Worm (Caenorhabditis elegans) whole organism, midembryonic: ENCODE measurements around the gene M01H9.5.
A peak's percentile ranks its signal among the peaks of the same experiment; 100 is the strongest.

Experiments
- T22C8.4 ChIP-seq: fragments of 200-800 bp; sonication (Bioruptor generic); IDR thresholded peaks from 2 replicates; pipeline ENCODE4 v1.3.6; 2022; ENCODE audit warnings: missing genetic modification characterization, missing compliant biosample characterization
- cog-1 ChIP-seq: sonication (generic microtip); optimal IDR thresholded peaks from 2 replicates; lab custom pipeline; 2016; ENCODE audit warnings: missing genetic modification characterization, missing compliant biosample characterization
- flt-1 ChIP-seq: fragments of 200-800 bp; sonication (Bioruptor generic); IDR thresholded peaks from 2 replicates; pipeline ENCODE4 v1.3.6; 2022; ENCODE audit warnings: missing genetic modification characterization, missing compliant biosample characterization
- klf-2 ChIP-seq: fragments of 200-800 bp; sonication (Bioruptor generic); conservative IDR thresholded peaks from 2 replicates; pipeline ENCODE4 v1.3.6; 2022; ENCODE audit warnings: missing genetic modification reagents, missing genetic modification characterization, missing compliant biosample characterization
- med-1 ChIP-seq: sonication (generic microtip); optimal IDR thresholded peaks from 2 replicates; lab custom pipeline; 2017; ENCODE audit warnings: missing genetic modification characterization, mild to moderate bottlenecking, missing compliant biosample characterization, antibody characterized with exemption, missing genetic modification reagents; ENCODE audit not compliant: insufficient read depth
- ref-1 ChIP-seq: fragments of 200-800 bp; sonication (Bioruptor generic); conservative IDR thresholded peaks from 2 replicates; pipeline ENCODE4 v1.3.6; 2022; ENCODE audit warnings: missing genetic modification reagents, missing genetic modification characterization, missing compliant biosample characterization
- tab-1 ChIP-seq: fragments of 200-800 bp; sonication (Bioruptor generic); IDR thresholded peaks from 2 replicates; pipeline ENCODE4 v1.3.6; 2022; ENCODE audit warnings: missing genetic modification characterization, missing compliant biosample characterization
- ztf-23 ChIP-seq: fragments of 200-800 bp; sonication (Bioruptor generic); IDR thresholded peaks from 2 replicates; pipeline ENCODE4 v1.3.6; 2022; ENCODE audit warnings: missing genetic modification reagents, missing genetic modification characterization, missing compliant biosample characterization
- ztf-29 ChIP-seq: fragments of 200-800 bp; sonication (Bioruptor generic); IDR thresholded peaks from 2 replicates; pipeline ENCODE4 v1.3.6; 2022; ENCODE audit warnings: missing genetic modification reagents, missing genetic modification characterization, missing compliant biosample characterization

M01H9.5 gene

ce11 chrIV:4459342-4459741 lies 5.9 kb upstream of the M01H9.5 start:
- TF ChIP-seq klf-2 (GFP tag; lab: Robert Waterston, UW) (no peak), med-1 (GFP tag; lab: Kevin White, UChicago) (no peak), ref-1 (GFP tag; lab: Robert Waterston, UW) (no peak), T22C8.4 (no peak), ztf-29 (GFP tag; lab: Robert Waterston, UW) (no peak), cog-1 (tag; lab: Kevin White, UChicago) (no peak), flt-1 (GFP tag; lab: Robert Waterston, UW) (no peak), tab-1 (GFP tag; lab: Robert Waterston, UW) (no peak), ztf-23 (GFP tag; lab: Robert Waterston, UW) (no peak)

DNA sequence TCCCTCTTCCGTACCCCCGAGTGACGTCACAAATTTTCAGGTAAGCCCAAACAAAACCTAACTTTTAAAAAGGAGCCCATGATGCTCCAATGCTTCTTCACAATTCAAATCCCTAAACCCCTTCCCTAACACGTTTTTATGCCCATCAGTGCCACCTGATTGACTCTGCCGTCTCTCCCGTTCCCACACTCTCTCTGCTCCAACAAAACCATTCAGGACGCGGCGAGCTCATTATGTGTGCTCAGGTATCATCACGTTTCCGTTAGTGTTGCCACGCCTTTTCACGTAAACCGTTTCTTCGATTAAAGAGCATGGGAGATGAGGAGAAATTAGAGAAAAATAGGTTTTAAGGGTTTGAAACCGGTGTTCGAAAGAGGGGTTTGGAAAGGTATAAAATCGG lies 2.2 kb upstream of the M01H9.5 start, which contains the start of gene M01H9.2:
Gene M01H9.2, minus strand, starts transcription at position 101 of the 400 bp plus-strand sequence.
- TF ChIP-seq ref-1 (GFP tag; lab: Robert Waterston, UW) (no peak), med-1 (GFP tag; lab: Kevin White, UChicago) (no peak)

DNA sequence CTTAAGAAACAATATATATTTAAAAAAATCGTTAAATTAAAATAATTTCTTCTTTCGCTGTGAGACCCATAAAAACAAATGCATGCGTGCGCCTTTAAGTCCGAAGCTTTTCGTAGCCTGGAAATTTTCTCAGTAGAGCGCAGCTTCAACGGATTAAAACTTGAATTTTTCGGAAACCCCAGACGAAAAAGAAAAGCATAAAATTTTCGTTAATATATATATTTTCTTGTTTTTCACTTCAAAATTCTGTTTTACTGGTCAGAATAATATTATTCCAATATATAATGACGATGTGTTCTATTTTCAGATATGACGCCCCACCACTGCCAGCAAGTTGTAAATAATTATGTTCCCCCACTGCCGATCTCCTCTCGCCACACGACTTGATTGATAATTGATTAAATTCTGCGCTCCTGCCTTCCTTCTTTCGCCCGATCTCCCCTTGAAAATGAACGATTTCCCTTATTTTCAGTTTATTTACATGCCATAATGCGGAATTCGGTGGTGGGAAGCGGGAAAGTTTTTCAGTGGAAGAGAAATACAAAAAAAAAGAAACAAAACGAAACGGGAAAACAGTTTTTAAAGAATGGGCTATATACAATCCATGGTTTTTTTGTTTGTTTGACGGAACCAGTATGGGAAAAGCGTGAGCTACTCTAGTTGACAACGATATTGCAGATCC lies 2.9 kb downstream of the M01H9.5 start:
- TF ChIP-seq T22C8.4 (no peak), ref-1 (GFP tag; lab: Robert Waterston, UW) (no peak), med-1 (GFP tag; lab: Kevin White, UChicago) (no peak), cog-1 (tag; lab: Kevin White, UChicago) (no peak), klf-2 (GFP tag; lab: Robert Waterston, UW) (no peak), ztf-29 (GFP tag; lab: Robert Waterston, UW) (0 out of 2 replicates have a peak, but pooled peaks have one; percentile 17), ztf-23 (GFP tag; lab: Robert Waterston, UW) (no peak)

DNA sequence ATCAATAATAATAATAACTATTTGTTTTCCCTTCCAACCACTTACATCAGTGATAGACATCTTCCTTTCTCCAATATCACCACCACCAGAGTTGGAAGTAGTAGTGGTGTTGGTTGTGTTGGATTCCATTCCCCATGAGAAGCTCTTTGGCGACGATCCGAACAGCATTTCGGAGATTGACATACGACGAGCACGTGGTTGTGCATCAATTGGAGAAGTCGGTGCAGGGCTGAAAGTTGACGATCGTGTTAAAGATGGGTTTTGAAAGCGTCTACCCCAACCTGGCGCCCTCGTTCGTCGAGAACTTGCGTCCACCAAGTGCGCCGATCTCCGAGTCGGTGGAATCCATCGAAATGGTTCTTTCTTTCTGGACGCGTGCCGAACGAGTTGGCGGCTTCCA lies 3.8 kb downstream of the M01H9.5 start:
- TF ChIP-seq ztf-23 (GFP tag; lab: Robert Waterston, UW) (no peak), cog-1 (tag; lab: Kevin White, UChicago) (no peak)

DNA sequence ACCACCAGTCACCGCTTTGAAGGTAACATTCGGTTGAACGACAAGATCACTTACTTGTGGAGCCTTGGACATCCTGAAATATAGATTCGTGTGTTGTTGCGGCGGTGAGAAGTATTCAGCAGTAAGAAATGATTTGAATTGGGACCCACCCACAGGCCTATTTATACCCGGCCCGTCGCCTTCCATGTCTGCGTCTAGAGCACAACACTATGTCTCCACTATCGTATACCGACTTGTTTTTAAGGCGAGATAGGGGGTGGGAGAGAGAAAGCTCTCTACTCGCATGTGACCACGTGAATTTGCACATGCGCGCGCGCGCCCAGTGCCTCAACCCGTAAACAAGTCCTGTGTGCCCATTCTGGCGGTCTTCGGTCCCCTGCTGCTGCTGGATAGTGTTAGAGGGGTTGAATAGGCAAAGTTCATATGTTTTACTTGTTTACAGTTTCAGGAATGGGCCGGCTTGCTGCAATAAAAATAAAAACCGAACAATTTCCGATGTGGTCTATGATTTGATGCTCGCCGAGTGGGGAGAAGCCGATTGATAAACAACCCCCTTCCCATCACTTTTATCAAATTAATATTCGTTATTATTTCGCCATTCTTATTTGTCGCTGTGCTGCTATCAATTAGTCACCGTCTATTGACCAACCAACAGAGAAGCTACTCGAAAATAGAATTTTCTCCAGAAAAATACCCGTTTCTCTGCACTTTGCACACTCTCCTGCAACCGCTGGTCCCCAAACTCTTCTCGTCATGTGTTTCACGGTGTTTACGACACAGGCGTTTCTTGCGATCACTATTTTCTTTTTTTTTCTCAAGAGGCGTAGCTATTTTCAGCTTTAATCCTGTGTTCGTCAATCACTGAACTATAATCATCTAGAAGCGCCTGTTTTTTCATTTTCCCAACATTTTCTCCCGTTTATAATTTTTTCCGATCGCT lies 4.8 kb downstream of the M01H9.5 start:
- TF ChIP-seq cog-1 (tag; lab: Kevin White, UChicago): no peak
- TF ChIP-seq tab-1 (GFP tag; lab: Robert Waterston, UW): peak; percentile 63; the same call in 1 of the 2 replicates
- peak; percentile 28; the same call in 1 of the 2 replicates for TF ChIP-seq flt-1 (GFP tag; lab: Robert Waterston, UW)
- TF ChIP-seq ztf-29 (GFP tag; lab: Robert Waterston, UW): no peak
- TF ChIP-seq klf-2 (GFP tag; lab: Robert Waterston, UW): no peak
- no peak; the same call in 1 of the 2 replicates for TF ChIP-seq ref-1 (GFP tag; lab: Robert Waterston, UW)

- TF ChIP-seq ref-1 (GFP tag; lab: Robert Waterston, UW): no peak
- TF ChIP-seq cog-1 (tag; lab: Kevin White, UChicago): no peak
- TF ChIP-seq tab-1 (GFP tag; lab: Robert Waterston, UW): no peak
- no peak for TF ChIP-seq med-1 (GFP tag; lab: Kevin White, UChicago)
- TF ChIP-seq klf-2 (GFP tag; lab: Robert Waterston, UW): no peak
- TF ChIP-seq ztf-29 (GFP tag; lab: Robert Waterston, UW): no peak
- no peak for TF ChIP-seq T22C8.4
- no peak for TF ChIP-seq ztf-23 (GFP tag; lab: Robert Waterston, UW)
These were observed 5.8 kb downstream of the M01H9.5 start for ce11 chrIV:4470885-4471772.

- no peak for TF ChIP-seq cog-1 (tag; lab: Kevin White, UChicago)
- TF ChIP-seq ztf-23 (GFP tag; lab: Robert Waterston, UW): no peak
- no peak for TF ChIP-seq klf-2 (GFP tag; lab: Robert Waterston, UW)
- TF ChIP-seq tab-1 (GFP tag; lab: Robert Waterston, UW): no peak
- TF ChIP-seq T22C8.4: no peak
- TF ChIP-seq flt-1 (GFP tag; lab: Robert Waterston, UW): no peak
- TF ChIP-seq med-1 (GFP tag; lab: Kevin White, UChicago): no peak
- TF ChIP-seq ref-1 (GFP tag; lab: Robert Waterston, UW): no peak
- TF ChIP-seq ztf-29 (GFP tag; lab: Robert Waterston, UW): no peak
These were observed 7.3 kb downstream of the M01H9.5 start for ce11 chrIV:4472418-4473173.

- TF ChIP-seq ztf-29 (GFP tag; lab: Robert Waterston, UW) (no peak), ref-1 (GFP tag; lab: Robert Waterston, UW) (no peak), flt-1 (GFP tag; lab: Robert Waterston, UW) (no peak), T22C8.4 (no peak), klf-2 (GFP tag; lab: Robert Waterston, UW) (no peak), tab-1 (GFP tag; lab: Robert Waterston, UW) (no peak), med-1 (GFP tag; lab: Kevin White, UChicago) (no peak), cog-1 (tag; lab: Kevin White, UChicago) (no peak), ztf-23 (GFP tag; lab: Robert Waterston, UW) (no peak)
These were observed 8.5 kb downstream of the M01H9.5 start for ce11 chrIV:4473767-4474166.
